Fruit fly (Drosophila melanogaster): ENCODE measurements around the gene CG14448.
A peak's percentile ranks its signal among the peaks of the same experiment; 100 is the strongest.

The CG14448 gene

DNA sequence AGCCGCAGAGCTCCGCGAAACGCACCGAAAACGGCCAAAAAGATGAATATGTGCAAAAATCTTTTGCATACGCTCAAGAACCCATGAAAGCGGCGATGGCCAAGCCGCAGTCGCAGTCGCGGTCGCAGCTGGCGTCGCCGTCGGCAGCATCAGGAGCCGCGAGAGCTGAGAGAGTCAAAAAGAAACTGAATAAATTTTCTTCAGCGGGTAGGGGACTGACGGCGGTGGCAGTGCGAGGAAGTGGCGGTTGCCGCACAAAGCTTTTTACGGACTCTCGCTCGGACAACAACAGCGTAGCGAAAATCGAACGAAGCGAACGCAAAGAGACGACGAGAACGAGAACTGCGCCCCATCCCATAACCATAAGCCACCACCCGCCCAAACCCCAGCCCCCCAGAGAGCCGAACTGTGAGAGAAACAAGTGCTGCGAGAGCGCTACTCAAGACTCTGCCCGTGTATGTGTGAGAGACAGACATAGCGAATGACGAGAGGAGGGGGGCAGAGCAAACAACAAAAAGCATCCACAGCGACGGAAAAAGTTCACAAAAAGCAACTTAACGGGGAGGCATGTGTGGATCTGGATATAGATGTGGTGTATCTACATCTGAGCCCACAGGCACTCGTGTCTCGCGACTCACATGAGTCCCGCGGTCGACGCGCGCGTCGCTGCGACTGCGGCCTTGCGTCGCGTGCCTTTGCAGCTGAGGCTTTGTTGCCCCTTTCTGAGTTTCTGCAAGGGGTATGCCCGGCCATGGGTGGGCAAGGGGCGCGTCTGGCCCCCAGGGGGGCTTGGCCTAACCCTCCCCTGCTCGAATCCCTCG lies 47.1 kb downstream of the CG14448 start, which contains the start of gene jim (continued):
- no peak for TF ChIP-seq Asciz (GFP tag; optimal IDR thresholded peaks at IDR 0.05)
- TF ChIP-seq CG5180 (GFP tag; optimal IDR thresholded peaks at IDR 0.05) = no peak
- no peak; the same call in 2 of the 3 replicates for TF ChIP-seq Dbx (GFP tag; IDR thresholded peaks at IDR 0.05)
- no peak for TF ChIP-seq ato (GFP tag; IDR thresholded peaks at IDR 0.05; ENCODE audit: partially characterized antibody)
- TF ChIP-seq CG31365 (tag; optimal IDR thresholded peaks at IDR 0.05) = no peak
- no peak for TF ChIP-seq CG7963 (GFP tag; IDR thresholded peaks at IDR 0.05; ENCODE audit: partially characterized antibody)
- TF ChIP-seq chinmo (GFP tag; IDR thresholded peaks at IDR 0.05; ENCODE audit: partially characterized antibody) = peak; percentile 94; the same call in 3 of the 4 replicates
- no peak; the same call in 1 of the 2 replicates for TF ChIP-seq Bgb (GFP tag; IDR thresholded peaks at IDR 0.05; ENCODE audit: partially characterized antibody)
- no peak for TF ChIP-seq fd3F (GFP tag; optimal IDR thresholded peaks at IDR 0.05)
- TF ChIP-seq ro (GFP tag; IDR thresholded peaks at IDR 0.05) = no peak
- TF ChIP-seq disco-r (GFP tag; optimal IDR thresholded peaks at IDR 0.05) = peak; percentile 22
- TF ChIP-seq Lhr (GFP tag; optimal IDR thresholded peaks at IDR 0.05) = no peak
- peak; percentile 25 for TF ChIP-seq Jarid2 (GFP tag; optimal IDR thresholded peaks at IDR 0.05)
- TF ChIP-seq Sry-β (GFP tag; optimal IDR thresholded peaks at IDR 0.05) = no peak
- no peak for TF ChIP-seq CG10147 (GFP tag; optimal IDR thresholded peaks at IDR 0.05)
- 0 out of 3 replicates have a peak, but pooled peaks have one; percentile 14 for TF ChIP-seq CG11456 (GFP tag; IDR thresholded peaks at IDR 0.05)
- no peak for TF ChIP-seq chm (GFP tag; IDR thresholded peaks at IDR 0.05)
- TF ChIP-seq CG10321 (GFP tag; IDR thresholded peaks at IDR 0.05) = no peak
- no peak; the same call in 1 of the 2 replicates for TF ChIP-seq bbx (GFP tag; IDR thresholded peaks at IDR 0.05; ENCODE audit: partially characterized antibody)
- TF ChIP-seq sob (GFP tag; IDR thresholded peaks at IDR 0.05) = no peak
- TF ChIP-seq Sin3A (optimal IDR thresholded peaks at IDR 0.05) = no peak
- peak; percentile 68 for TF ChIP-seq Fer1 (GFP tag; optimal IDR thresholded peaks at IDR 0.05)
- no peak for TF ChIP-seq az2 (GFP tag; optimal IDR thresholded peaks at IDR 0.05)
- TF ChIP-seq sug (tag; optimal IDR thresholded peaks at IDR 0.05) = peak; percentile 78
- no peak for TF ChIP-seq Blimp-1 (GFP tag; optimal IDR thresholded peaks at IDR 0.05)
- peak; percentile 51 for TF ChIP-seq ash1 (GFP tag; optimal IDR thresholded peaks at IDR 0.05)
- TF ChIP-seq HLH4C (GFP tag; IDR thresholded peaks at IDR 0.05; ENCODE audit: partially characterized antibody) = 0 out of 3 replicates have a peak, but pooled peaks have one; percentile 49
- TF ChIP-seq CG42726 (GFP tag; IDR thresholded peaks at IDR 0.05; ENCODE audit: partially characterized antibody) = no peak
- peak; percentile 66; the same call in 1 of the 3 replicates for TF ChIP-seq CG34224 (GFP tag; IDR thresholded peaks at IDR 0.05; ENCODE audit: partially characterized antibody)
- TF ChIP-seq gfzf (GFP tag; optimal IDR thresholded peaks at IDR 0.05) = no peak
- no peak for TF ChIP-seq shn (GFP tag; optimal IDR thresholded peaks at IDR 0.05)
- TF ChIP-seq ftz-f1 (GFP tag; optimal IDR thresholded peaks at IDR 0.05) = peak; percentile 18
- TF ChIP-seq lab (GFP tag; optimal IDR thresholded peaks at IDR 0.05) = peak; percentile 58
- no peak for TF ChIP-seq dpn (GFP tag; optimal IDR thresholded peaks at IDR 0.05)
- TF ChIP-seq HLH3B (GFP tag; IDR thresholded peaks at IDR 0.05) = no peak
- no peak for TF ChIP-seq CG5245 (GFP tag; optimal IDR thresholded peaks at IDR 0.05)
- TF ChIP-seq CG10366 (GFP tag; IDR thresholded peaks at IDR 0.05) = no peak
- TF ChIP-seq Gsc (GFP tag; IDR thresholded peaks at IDR 0.05) = no peak
- peak; percentile 11 for TF ChIP-seq zfh2 (GFP tag; optimal IDR thresholded peaks at IDR 0.05)
- TF ChIP-seq ci (GFP tag; IDR thresholded peaks at IDR 0.05) = no peak; the same call in 2 of the 3 replicates
- TF ChIP-seq GATAe (GFP tag; conservative IDR thresholded peaks at IDR 0.05) = no peak
- TF ChIP-seq slbo (GFP tag; IDR thresholded peaks at IDR 0.05) = peak; percentile 23; the same call in 1 of the 2 replicates
- TF ChIP-seq CG11398 (GFP tag; optimal IDR thresholded peaks at IDR 0.05) = no peak
- TF ChIP-seq fd64A (GFP tag; optimal IDR thresholded peaks at IDR 0.05) = no peak
- no peak for TF ChIP-seq sisA (GFP tag; IDR thresholded peaks at IDR 0.05)
- no peak for TF ChIP-seq Xrp1 (GFP tag; IDR thresholded peaks at IDR 0.05)
- no peak for TF ChIP-seq CG4424 (GFP tag; optimal IDR thresholded peaks at IDR 0.05)
- TF ChIP-seq CG1024 (GFP tag; IDR thresholded peaks at IDR 0.05) = no peak

Measured in whole organism, embryonic.